Worm (Caenorhabditis elegans): Measurements from ENCODE around the gene F59B2.14.

F59B2.14 gene

ce11 chrIII:9051119-9051597 is 28.7 kb upstream of the F59B2.14 start (continued):
- TF ChIP-seq nhr-237 (tag; optimal IDR thresholded peaks at IDR 0.05) (peak; percentile 91), C16A3.4 (tag; optimal IDR thresholded peaks at IDR 0.05) (peak; percentile 76), blmp-1 (tag; optimal IDR thresholded peaks at IDR 0.05) (peak; percentile 66), alr-1 (tag; optimal IDR thresholded peaks at IDR 0.05; ENCODE audit: borderline replicate concordance) (no peak), lin-14 (GFP tag; optimal IDR thresholded peaks at IDR 0.05) (peak; percentile 81), zag-1 (tag; optimal IDR thresholded peaks at IDR 0.05) (no peak), fkh-4 (tag; optimal IDR thresholded peaks at IDR 0.05; ENCODE audit: borderline replicate concordance) (no peak), aly-2 (tag; optimal IDR thresholded peaks at IDR 0.05) (peak; percentile 99), mef-2 (tag; optimal IDR thresholded peaks at IDR 0.05) (no peak), snu-23 (GFP tag; optimal IDR thresholded peaks at IDR 0.05) (peak; percentile 89), lin-15B (tag; optimal IDR thresholded peaks at IDR 0.05) (peak; percentile 23), unc-30 (tag; optimal IDR thresholded peaks at IDR 0.05) (no peak), lin-39 (tag; optimal IDR thresholded peaks at IDR 0.05) (no peak), nhr-85 (tag) (peak; percentile 95), dpl-1 (GFP tag; optimal IDR thresholded peaks at IDR 0.05) (peak; percentile 46 to 56 (median 54)), ceh-88 (GFP tag; IDR thresholded peaks at IDR 0.05) (peak; percentile 78; the same call in 1 of the 2 replicates), aha-1 (tag; optimal IDR thresholded peaks at IDR 0.05) (no peak), mdl-1 (tag; optimal IDR thresholded peaks at IDR 0.05) (peak in 1 of 2 experiments; percentile 63), efl-3 (GFP tag; optimal IDR thresholded peaks at IDR 0.05) (no peak), pqm-1 (tag; optimal IDR thresholded peaks at IDR 0.05) (no peak), nhr-76 (tag; optimal IDR thresholded peaks at IDR 0.05) (no peak), lin-13 (GFP tag; optimal IDR thresholded peaks at IDR 0.05) (peak; percentile 73), rnt-1 (tag; optimal IDR thresholded peaks at IDR 0.05) (peak; percentile 75), nhr-11 (tag; optimal IDR thresholded peaks at IDR 0.05) (no peak), sup-37 (GFP tag; optimal IDR thresholded peaks at IDR 0.05) (no peak), unc-86 (tag; optimal IDR thresholded peaks at IDR 0.05) (peak; percentile 4), ceh-63 (GFP tag; optimal IDR thresholded peaks at IDR 0.05) (no peak), fkh-10 (GFP tag; optimal IDR thresholded peaks at IDR 0.05) (no peak), ceh-8 (GFP tag; optimal IDR thresholded peaks at IDR 0.05) (no peak), pag-3 (tag; optimal IDR thresholded peaks at IDR 0.05; ENCODE audit: borderline replicate concordance, insufficient read depth) (peak; percentile 36), nhr-71 (tag; optimal IDR thresholded peaks at IDR 0.05) (peak; percentile 93), sox-4 (tag; optimal IDR thresholded peaks at IDR 0.05) (peak; percentile 11)

ce11 chrIII:9050600-9050999 is 28.2 kb upstream of the F59B2.14 start, which contains the start of gene ikke-1:
TSS of gene ikke-1 (minus strand) at chrIII:9050700.
- TF ChIP-seq nhr-84 (tag; optimal IDR thresholded peaks at IDR 0.05) (no peak), snu-23 (GFP tag; optimal IDR thresholded peaks at IDR 0.05) (no peak), nhr-237 (tag; optimal IDR thresholded peaks at IDR 0.05) (no peak), mdl-1 (tag; optimal IDR thresholded peaks at IDR 0.05) (no peak), hlh-4 (tag; optimal IDR thresholded peaks at IDR 0.05) (no peak), zag-1 (tag; optimal IDR thresholded peaks at IDR 0.05) (no peak), F16B12.6 (tag; optimal IDR thresholded peaks at IDR 0.05) (no peak), alr-1 (tag; optimal IDR thresholded peaks at IDR 0.05; ENCODE audit: borderline replicate concordance) (no peak), egl-13 (tag; optimal IDR thresholded peaks at IDR 0.05) (no peak), blmp-1 (tag; optimal IDR thresholded peaks at IDR 0.05) (no peak), nhr-71 (tag; optimal IDR thresholded peaks at IDR 0.05) (no peak), unc-30 (tag; optimal IDR thresholded peaks at IDR 0.05) (no peak), unc-98 (GFP tag; IDR thresholded peaks at IDR 0.05) (no peak), sup-37 (GFP tag; optimal IDR thresholded peaks at IDR 0.05) (no peak), lin-15B (tag; optimal IDR thresholded peaks at IDR 0.05) (no peak)

- TF ChIP-seq dsc-1 (tag; optimal IDR thresholded peaks at IDR 0.05), result no peak
- TF ChIP-seq fkh-10 (GFP tag; optimal IDR thresholded peaks at IDR 0.05), result peak; percentile 57
Observed at ce11 chrIII:9047260-9047659, 24.8 kb upstream of the F59B2.14 start.
